Worm (Caenorhabditis elegans): Measurements from ENCODE around the gene C08B6.8.

Gene C08B6.8

DNA sequence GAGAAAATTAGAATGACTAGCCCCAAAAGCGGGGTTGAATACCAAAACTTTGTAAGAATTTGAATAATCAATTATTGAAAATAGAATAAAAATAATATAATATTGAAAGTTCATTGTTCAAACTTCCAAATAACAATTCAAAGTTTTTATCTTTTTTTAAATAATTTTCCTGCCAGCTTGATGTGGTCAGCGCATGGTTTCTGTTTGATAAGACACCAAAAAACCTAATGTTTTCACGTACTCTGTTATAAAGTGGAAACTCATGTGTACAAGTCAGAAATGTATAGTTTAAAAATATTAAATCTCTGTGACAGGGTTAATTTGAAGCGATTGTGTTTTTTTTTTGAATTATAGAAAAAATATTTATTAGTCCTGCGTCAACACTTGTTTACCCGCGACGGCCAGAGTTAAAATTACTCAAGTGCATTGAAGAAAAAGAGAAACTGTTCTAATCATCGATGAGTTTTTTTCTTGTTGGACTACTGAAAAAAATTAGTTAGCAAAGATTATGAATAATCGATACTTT, 29.6 kb upstream of the C08B6.8 start, which contains the start of gene ugt-17 (continued):
- no peak for TF ChIP-seq madf-5 (GFP tag; IDR thresholded peaks at IDR 0.05)
- peak; percentile 7 for TF ChIP-seq nhr-102 (tag; optimal IDR thresholded peaks at IDR 0.05)
- no peak for TF ChIP-seq T20F7.1 (GFP tag; optimal IDR thresholded peaks at IDR 0.05)
- TF ChIP-seq jun-1 (tag; optimal IDR thresholded peaks at IDR 0.05), result no peak
- TF ChIP-seq nhr-28 (tag; optimal IDR thresholded peaks at IDR 0.05), result peak; percentile 65
- TF ChIP-seq mep-1 (tag; optimal IDR thresholded peaks at IDR 0.05), result no peak
- TF ChIP-seq ztf-11 (tag; optimal IDR thresholded peaks at IDR 0.05), result no peak

DNA sequence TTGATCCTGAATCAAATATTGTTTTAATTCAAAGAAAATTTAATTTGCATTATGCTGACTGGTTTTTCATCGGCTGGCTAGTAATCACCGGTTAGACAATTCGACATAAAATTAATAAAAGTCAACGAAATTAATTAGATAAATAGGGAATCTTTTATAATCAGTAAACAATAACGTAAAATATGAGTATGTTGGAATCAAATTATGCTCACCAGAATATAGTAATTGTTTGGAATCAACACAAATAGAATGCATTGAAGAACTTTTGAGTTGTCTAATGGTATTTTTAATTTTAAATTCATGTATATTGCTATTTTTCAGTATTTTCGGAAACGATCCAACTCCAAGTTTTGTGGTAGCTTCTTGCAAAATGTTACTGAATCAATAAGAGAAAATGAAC, 29.0 kb upstream of the C08B6.8 start, which contains the start of gene C08B6.2:
Gene C08B6.2 (plus strand): TSS at position 301 of the 400 bp plus-strand sequence.
- TF ChIP-seq Y105C5A.15 (GFP tag; IDR thresholded peaks at IDR 0.05), result no peak
- no peak for TF ChIP-seq duxl-1 (tag; optimal IDR thresholded peaks at IDR 0.05; ENCODE audit: poor library complexity)
- no peak for TF ChIP-seq lsy-2 (tag; optimal IDR thresholded peaks at IDR 0.05)
- peak; percentile 44 for TF ChIP-seq aha-1 (tag)
- TF ChIP-seq lir-3 (tag; optimal IDR thresholded peaks at IDR 0.05), result no peak
- no peak for TF ChIP-seq daf-8 (GFP tag; IDR thresholded peaks at IDR 0.05)
- no peak for TF ChIP-seq hmg-1.1 (GFP tag; IDR thresholded peaks at IDR 0.05)

DNA sequence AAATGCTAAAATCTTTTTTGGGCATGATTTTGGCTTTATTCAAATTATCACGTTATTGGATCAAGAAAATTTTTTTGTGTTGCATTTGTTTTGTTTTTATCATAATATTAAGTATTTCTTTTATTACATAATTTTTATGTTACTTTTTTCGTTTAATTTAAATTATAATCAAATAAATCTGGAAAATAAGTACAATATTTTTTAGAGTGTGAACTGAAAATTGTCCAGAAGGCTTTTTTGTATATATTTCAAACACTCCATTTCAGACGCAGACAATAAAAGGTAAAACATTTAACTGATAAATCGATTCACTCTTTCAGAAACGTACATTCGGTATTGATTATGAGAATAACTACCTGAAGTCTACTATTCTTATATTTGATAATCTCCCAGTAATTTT, 27.1 kb upstream of the C08B6.8 start, which contains the start of gene C08B6.11:
Gene C08B6.11 (plus strand): TSS at position 301 of the 400 bp plus-strand sequence.
- TF ChIP-seq nhr-42 (GFP tag; IDR thresholded peaks at IDR 0.05) (no peak), saeg-2 (GFP tag; IDR thresholded peaks at IDR 0.05) (no peak), vab-7 (GFP tag; IDR thresholded peaks at IDR 0.05) (no peak)

DNA sequence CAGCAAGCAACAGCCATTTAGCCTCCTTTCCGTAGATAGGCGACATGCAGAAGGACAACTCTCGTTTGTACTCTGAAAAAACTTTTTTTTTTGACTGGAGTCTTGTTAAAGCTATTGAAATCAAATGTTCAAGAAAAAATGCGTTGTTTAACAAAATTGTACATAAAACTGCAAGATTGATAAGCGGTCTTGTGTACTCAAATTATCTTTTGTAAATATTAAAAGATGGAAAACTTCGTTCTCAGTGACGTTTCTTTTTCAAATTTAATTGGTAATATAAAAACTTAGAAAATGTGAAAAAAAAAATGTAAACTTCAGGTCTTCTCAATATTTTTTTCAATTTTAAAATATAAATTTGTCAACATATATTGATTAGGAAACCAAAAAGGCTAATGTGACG, 23.3 kb upstream of the C08B6.8 start:
- no peak for TF ChIP-seq dmd-8 (GFP tag; IDR thresholded peaks at IDR 0.05)
- TF ChIP-seq nhr-28 (tag; optimal IDR thresholded peaks at IDR 0.05), result peak; percentile 17
- no peak for TF ChIP-seq mep-1 (tag; optimal IDR thresholded peaks at IDR 0.05)
- TF ChIP-seq pqm-1 (tag; optimal IDR thresholded peaks at IDR 0.05), result peak; percentile 44
- no peak for TF ChIP-seq nhr-48 (tag; optimal IDR thresholded peaks at IDR 0.05)
- no peak for TF ChIP-seq daf-16 (GFP tag; optimal IDR thresholded peaks at IDR 0.05)
- TF ChIP-seq daf-16 (tag; optimal IDR thresholded peaks at IDR 0.05), result peak; percentile 53
- no peak for TF ChIP-seq lsy-2 (tag; optimal IDR thresholded peaks at IDR 0.05)
- TF ChIP-seq mxl-2 (GFP tag; conservative IDR thresholded peaks at IDR 0.05), result no peak

DNA sequence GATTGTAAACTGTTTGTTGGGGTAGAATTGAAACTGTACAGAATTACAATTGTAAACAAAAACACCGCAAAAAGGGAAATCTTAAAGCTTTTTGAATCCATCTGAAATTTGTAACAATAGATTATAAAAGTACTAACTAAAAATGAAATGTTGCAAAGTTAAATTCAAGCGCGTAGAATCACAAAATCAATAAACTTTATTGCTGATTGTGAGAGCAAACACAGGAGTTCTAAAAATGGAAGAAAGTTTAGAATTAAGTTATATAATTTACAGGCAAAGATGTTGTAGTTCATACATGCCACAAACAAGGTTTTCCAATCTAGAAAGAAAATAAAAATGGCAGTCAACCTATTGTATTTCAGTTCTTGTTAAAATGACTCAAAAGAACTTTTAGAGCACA, 22.3 kb upstream of the C08B6.8 start, which contains the start of gene C08B6.3:
Gene C08B6.3 (minus strand): TSS at position 101 of the 400 bp plus-strand sequence.
- peak in 1 of 2 experiments; percentile 18 for TF ChIP-seq unc-62 (GFP tag; optimal IDR thresholded peaks at IDR 0.05 in 1 of 2)
- TF ChIP-seq unc-62 (tag; optimal IDR thresholded peaks at IDR 0.05), result no peak
- no peak for TF ChIP-seq daf-16 (GFP tag; optimal IDR thresholded peaks at IDR 0.05)
- TF ChIP-seq daf-16 (tag; optimal IDR thresholded peaks at IDR 0.05), result peak; percentile 8
- TF ChIP-seq F37D6.2 (tag; optimal IDR thresholded peaks at IDR 0.05), result no peak

DNA sequence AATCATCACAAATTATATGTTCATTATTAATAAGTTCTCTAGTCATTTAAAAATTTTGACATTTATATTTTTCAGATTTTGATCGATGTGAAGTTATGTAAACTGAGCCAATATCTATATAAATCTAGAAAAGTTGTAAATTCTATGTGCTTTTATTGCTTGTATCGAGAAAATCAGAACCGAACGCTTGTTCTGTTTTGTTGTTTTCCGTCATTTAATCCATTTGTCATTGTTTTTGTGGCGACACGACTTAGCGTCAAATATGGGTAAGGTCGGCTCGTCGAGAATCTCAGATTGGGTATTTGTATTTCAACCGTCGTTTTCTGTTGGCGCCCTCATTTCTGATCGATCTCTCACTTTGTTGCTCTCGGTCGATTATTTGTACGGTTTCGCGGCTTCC, 20.1 kb upstream of the C08B6.8 start, which contains the start of gene cht-5:
Gene cht-5 (plus strand): TSS at position 301 of the 400 bp plus-strand sequence.
- TF ChIP-seq nhr-11 (tag; optimal IDR thresholded peaks at IDR 0.05) (no peak), skn-1 (tag; optimal IDR thresholded peaks at IDR 0.05) (no peak), hmg-1.1 (GFP tag; IDR thresholded peaks at IDR 0.05) (no peak), ztf-11 (tag; optimal IDR thresholded peaks at IDR 0.05) (no peak), lsy-2 (tag; optimal IDR thresholded peaks at IDR 0.05) (no peak), zip-2 (tag; optimal IDR thresholded peaks at IDR 0.05) (no peak), nhr-111 (GFP tag; optimal IDR thresholded peaks at IDR 0.05) (no peak), fos-1 (tag; optimal IDR thresholded peaks at IDR 0.05) (no peak), ZK337.2 (GFP tag; IDR thresholded peaks at IDR 0.05) (no peak), mdl-1 (tag; optimal IDR thresholded peaks at IDR 0.05) (no peak), nhr-25 (tag; optimal IDR thresholded peaks at IDR 0.05; ENCODE audit: borderline replicate concordance, insufficient read depth) (no peak), saeg-2 (GFP tag; IDR thresholded peaks at IDR 0.05) (no peak), Y48G9A.11 (GFP tag; IDR thresholded peaks at IDR 0.05) (no peak), pha-4 (GFP tag; IDR thresholded peaks at IDR 0.05) (no peak), pha-4 (tag; optimal IDR thresholded peaks at IDR 0.05) (no peak), ceh-44 (GFP tag; IDR thresholded peaks at IDR 0.05) (no peak), ctbp-1 (GFP tag; IDR thresholded peaks at IDR 0.05) (no peak), lin-29 (GFP tag; IDR thresholded peaks at IDR 0.05) (no peak)

Data from whole organism, L4 larva.